Fruit fly (Drosophila melanogaster) whole organism, embryonic: Measurements from ENCODE around the gene CG43210.

Experiments used
- ATbp ChIP-seq: fragments of 200-800 bp; sonication (Bioruptor generic); optimal IDR thresholded peaks from 2 replicates; lab custom pipeline; 2017; ENCODE audit warnings: missing biosample characterization, mild to moderate bottlenecking, missing genetic modification characterization, missing genetic modification reagents
- Awh ChIP-seq: fragments of 200-800 bp; sonication (Bioruptor generic); IDR thresholded peaks from 2 replicates; pipeline ENCODE4, ENCODE4 v1.3.6; 2022; ENCODE audit warnings: missing biosample characterization, missing genetic modification characterization
- CG10462 ChIP-seq: fragments of 200-800 bp; sonication (Bioruptor generic); optimal IDR thresholded peaks from 2 replicates; lab custom pipeline; 2016; ENCODE audit warnings: missing biosample characterization, missing genetic modification characterization
- CG10959 ChIP-seq: fragments of 200-800 bp; sonication (Bioruptor generic); IDR thresholded peaks from 2 replicates; pipeline ENCODE4 v1.3.6; 2022; ENCODE audit warnings: missing biosample characterization, missing genetic modification characterization
- CG11560 ChIP-seq: fragments of 200-800 bp; sonication (Bioruptor generic); IDR thresholded peaks from 3 replicates; pipeline ENCODE4 v1.3.6; 2022; ENCODE audit warnings: missing biosample characterization, missing genetic modification characterization
- CG12071 ChIP-seq: fragments of 200-800 bp; sonication (Bioruptor generic); optimal IDR thresholded peaks from 3 replicates; lab custom pipeline; 2018; ENCODE audit warnings: missing biosample characterization, mild to moderate bottlenecking, missing genetic modification characterization
- CG12104 ChIP-seq: fragments of 200-800 bp; sonication (Bioruptor generic); optimal IDR thresholded peaks from 3 replicates; lab custom pipeline; 2016; ENCODE audit warnings: missing biosample characterization, missing genetic modification characterization
- CG12155 ChIP-seq: fragments of 200-800 bp; sonication (Bioruptor generic); optimal IDR thresholded peaks from 3 replicates; lab custom pipeline; 2016; ENCODE audit warnings: missing biosample characterization, missing genetic modification characterization
- CG12744 ChIP-seq: fragments of 200-800 bp; sonication (Bioruptor generic); optimal IDR thresholded peaks from 2 replicates; lab custom pipeline; 2016; ENCODE audit warnings: missing biosample characterization, missing genetic modification characterization
- CG15073 ChIP-seq: fragments of 200-800 bp; sonication (Bioruptor generic); optimal IDR thresholded peaks from 2 replicates; lab custom pipeline; 2016; ENCODE audit warnings: missing biosample characterization, missing genetic modification characterization
- CG15514 ChIP-seq: fragments of 200-800 bp; sonication (Bioruptor generic); optimal IDR thresholded peaks from 3 replicates; lab custom pipeline; 2017; ENCODE audit warnings: missing biosample characterization, missing genetic modification characterization, mild to moderate bottlenecking, moderate library complexity, missing genetic modification reagents
- CG1602 ChIP-seq: fragments of 200-800 bp; sonication (Bioruptor generic); optimal IDR thresholded peaks from 3 replicates; lab custom pipeline; 2016; ENCODE audit warnings: missing biosample characterization, missing genetic modification characterization
- CG1647 ChIP-seq: fragments of 200-800 bp; sonication (Bioruptor generic); optimal IDR thresholded peaks from 3 replicates; lab custom pipeline; 2016; ENCODE audit warnings: missing biosample characterization, missing genetic modification characterization
- CG2875 ChIP-seq: fragments of 200-800 bp; sonication (Bioruptor generic); optimal IDR thresholded peaks from 2 replicates; lab custom pipeline; 2017; ENCODE audit warnings: missing biosample characterization, mild to moderate bottlenecking, missing genetic modification characterization, missing genetic modification reagents
- CG30403 ChIP-seq: fragments of 200-800 bp; sonication (Bioruptor generic); optimal IDR thresholded peaks from 3 replicates; lab custom pipeline; 2016; ENCODE audit warnings: missing biosample characterization, missing genetic modification characterization
- CG3065 ChIP-seq: fragments of 200-800 bp; sonication (Bioruptor generic); optimal IDR thresholded peaks from 2 replicates; lab custom pipeline; 2016; ENCODE audit warnings: missing biosample characterization, missing genetic modification characterization
- CG4730 ChIP-seq: fragments of 200-800 bp; sonication (Bioruptor generic); IDR thresholded peaks from 2 replicates; pipeline ENCODE4 v1.3.6; 2022; ENCODE audit warnings: missing biosample characterization, missing genetic modification characterization
- CG7556 ChIP-seq: fragments of 200-800 bp; sonication (Bioruptor generic); optimal IDR thresholded peaks from 2 replicates; lab custom pipeline; 2017; ENCODE audit warnings: missing biosample characterization, mild to moderate bottlenecking, missing genetic modification characterization
- CG8089 ChIP-seq: fragments of 200-800 bp; sonication (Bioruptor generic); optimal IDR thresholded peaks from 3 replicates; lab custom pipeline; 2016; ENCODE audit warnings: missing biosample characterization, missing genetic modification characterization
- CHES-1-like ChIP-seq: fragments of 200-800 bp; sonication (Bioruptor generic); optimal IDR thresholded peaks from 2 replicates; lab custom pipeline; 2016; ENCODE audit warnings: missing biosample characterization, missing genetic modification characterization
- Chrac-16 ChIP-seq: fragments of 200-800 bp; sonication (Bioruptor generic); optimal IDR thresholded peaks from 3 replicates; lab custom pipeline; 2016; ENCODE audit warnings: missing biosample characterization, missing genetic modification characterization
- Dbx ChIP-seq: fragments of 200-800 bp; sonication (Bioruptor generic); IDR thresholded peaks from 3 replicates; pipeline ENCODE4 v1.3.6; 2022; ENCODE audit warnings: missing biosample characterization, missing genetic modification characterization
- Dref ChIP-seq: fragments of 200-800 bp; sonication (Bioruptor generic); IDR thresholded peaks from 2 replicates; pipeline ENCODE4 v1.3.6; 2022; ENCODE audit warnings: missing biosample characterization, missing genetic modification characterization
- Ets97D ChIP-seq: fragments of 200-800 bp; sonication (Bioruptor generic); optimal IDR thresholded peaks from 3 replicates; lab custom pipeline; 2016; ENCODE audit warnings: missing biosample characterization, missing genetic modification characterization
- HLH54F ChIP-seq: fragments of 200-800 bp; sonication (Bioruptor generic); optimal IDR thresholded peaks from 3 replicates; lab custom pipeline; 2016; ENCODE audit warnings: missing biosample characterization, missing genetic modification characterization
- HmgZ ChIP-seq: fragments of 200-800 bp; sonication (Bioruptor generic); optimal IDR thresholded peaks from 2 replicates; lab custom pipeline; 2018; ENCODE audit warnings: missing biosample characterization, mild to moderate bottlenecking, missing genetic modification characterization
- Lhr ChIP-seq: fragments of 200-800 bp; sonication (Bioruptor generic); optimal IDR thresholded peaks from 3 replicates; lab custom pipeline; 2017; ENCODE audit warnings: mild to moderate bottlenecking, missing biosample characterization, missing genetic modification reagents, missing genetic modification characterization
- NC2α ChIP-seq: fragments of 200-800 bp; sonication (Bioruptor generic); optimal IDR thresholded peaks from 2 replicates; lab custom pipeline; 2016; ENCODE audit warnings: missing biosample characterization, missing genetic modification characterization
- PHDP ChIP-seq: fragments of 200-800 bp; sonication (Bioruptor generic); optimal IDR thresholded peaks from 3 replicates; lab custom pipeline; 2018; ENCODE audit warnings: missing biosample characterization, mild to moderate bottlenecking, missing genetic modification characterization, moderate library complexity
- Trl ChIP-seq, 3 experiments: fragments of >200 bp in 2 of 3; fragments of 200-800 bp in 1 of 3; sonication (Bioruptor generic) in 1 of 3; optimal IDR thresholded peaks; 2 replicates in 1 of 3; 3 replicates in 2 of 3; lab custom pipeline; 2016 to 2017; ENCODE audit warnings: missing biosample characterization in 1 of 3, missing genetic modification characterization in 1 of 3
- Xbp1 ChIP-seq: fragments of 200-800 bp; sonication (Bioruptor generic); optimal IDR thresholded peaks from 3 replicates; lab custom pipeline; 2016; ENCODE audit warnings: missing biosample characterization, mild to moderate bottlenecking, missing genetic modification characterization
- bowl ChIP-seq: fragments of 200-800 bp; sonication (Bioruptor generic); IDR thresholded peaks from 2 replicates; pipeline ENCODE4 v1.3.6; 2022; ENCODE audit warnings: missing biosample characterization, missing genetic modification characterization
- cad ChIP-seq: fragments of >200 bp; optimal IDR thresholded peaks from 2 replicates; lab custom pipeline; 2017; ENCODE audit warnings: missing biosample characterization, missing genetic modification characterization
- eyg ChIP-seq: fragments of 200-800 bp; sonication (Bioruptor generic); optimal IDR thresholded peaks from 3 replicates; lab custom pipeline; 2016; ENCODE audit warnings: missing biosample characterization, missing genetic modification characterization
- fd64A ChIP-seq: fragments of 200-800 bp; sonication (Bioruptor generic); optimal IDR thresholded peaks from 3 replicates; lab custom pipeline; 2018; ENCODE audit warnings: missing biosample characterization, mild to moderate bottlenecking, missing genetic modification characterization
- gsb-n ChIP-seq: fragments of 200-800 bp; sonication (Bioruptor generic); optimal IDR thresholded peaks from 3 replicates; lab custom pipeline; 2018; ENCODE audit warnings: missing biosample characterization, mild to moderate bottlenecking, missing genetic modification characterization
- inv ChIP-seq: fragments of 200-800 bp; sonication (Bioruptor generic); IDR thresholded peaks from 2 replicates; pipeline ENCODE4 v1.3.6; 2022; ENCODE audit warnings: missing biosample characterization, missing genetic modification characterization; ENCODE audit not compliant: partially characterized antibody
- odd ChIP-seq: fragments of 200-800 bp; sonication (Bioruptor generic); optimal IDR thresholded peaks from 2 replicates; lab custom pipeline; 2017; ENCODE audit warnings: missing biosample characterization, mild to moderate bottlenecking, missing genetic modification characterization
- org-1 ChIP-seq: fragments of 200-800 bp; sonication (Bioruptor generic); optimal IDR thresholded peaks from 2 replicates; lab custom pipeline; 2017; ENCODE audit warnings: missing biosample characterization, missing genetic modification characterization
- peb ChIP-seq: fragments of 200-800 bp; sonication (Bioruptor generic); IDR thresholded peaks from 2 replicates; pipeline ENCODE4 v1.3.6; 2022; ENCODE audit warnings: missing biosample characterization, missing genetic modification characterization
- pho ChIP-seq: fragments of 200-800 bp; sonication (Bioruptor generic); optimal IDR thresholded peaks from 2 replicates; lab custom pipeline; 2016; ENCODE audit warnings: missing biosample characterization, missing genetic modification characterization
- prd ChIP-seq, 3 experiments: fragments of >200 bp in 2 of 3; fragments of 200-800 bp in 1 of 3; sonication (Bioruptor generic) in 1 of 3; optimal IDR thresholded peaks in 2 of 3; IDR thresholded peaks in 1 of 3; 2 replicates in 2 of 3; 3 replicates in 1 of 3; pipeline versions ENCODE4 v1.3.6 to Lab custom; 2017 to 2022; ENCODE audit warnings: missing biosample characterization in 1 of 3, missing genetic modification characterization in 1 of 3
- ranshi ChIP-seq: fragments of 200-800 bp; sonication (Bioruptor generic); IDR thresholded peaks from 2 replicates; pipeline ENCODE4 v1.3.6; 2022; ENCODE audit warnings: missing biosample characterization, missing genetic modification characterization
- salm ChIP-seq: fragments of 200-800 bp; sonication (Bioruptor generic); optimal IDR thresholded peaks from 2 replicates; lab custom pipeline; 2018; ENCODE audit warnings: missing biosample characterization, mild to moderate bottlenecking, missing genetic modification characterization
- schlank ChIP-seq: fragments of 200-800 bp; sonication (Bioruptor generic); optimal IDR thresholded peaks from 2 replicates; lab custom pipeline; 2018; ENCODE audit warnings: missing biosample characterization, mild to moderate bottlenecking, missing genetic modification characterization
- shn ChIP-seq: fragments of 200-800 bp; sonication (Bioruptor generic); optimal IDR thresholded peaks from 3 replicates; lab custom pipeline; 2016; ENCODE audit warnings: missing biosample characterization, missing genetic modification characterization
- slou ChIP-seq: fragments of 200-800 bp; sonication (Bioruptor generic); optimal IDR thresholded peaks from 3 replicates; lab custom pipeline; 2016; ENCODE audit warnings: missing biosample characterization, missing genetic modification characterization
- tin ChIP-seq: fragments of 200-800 bp; sonication (Bioruptor generic); optimal IDR thresholded peaks from 3 replicates; lab custom pipeline; 2016; ENCODE audit warnings: missing biosample characterization, missing genetic modification characterization
- tio ChIP-seq: fragments of 200-800 bp; sonication (Bioruptor generic); optimal IDR thresholded peaks from 2 replicates; lab custom pipeline; 2017; ENCODE audit warnings: missing biosample characterization, missing genetic modification characterization, inconsistent platforms
- zen2 ChIP-seq: fragments of 200-800 bp; sonication (Bioruptor generic); IDR thresholded peaks from 3 replicates; pipeline ENCODE4 v1.3.6; 2022; ENCODE audit warnings: missing biosample characterization, missing genetic modification characterization; ENCODE audit not compliant: partially characterized antibody

Gene CG43210

dm6 chr3R:18573699-18574259, 8.8 kb upstream of the CG43210 start (continued):
- TF ChIP-seq Trl (optimal IDR thresholded peaks at IDR 0.05; lab: Kevin White, UChicago) (peak; percentile 91 to 95), Trl (GFP tag; optimal IDR thresholded peaks at IDR 0.05; lab: Kevin White, UChicago) (peak; percentile 87), peb (GFP tag; lab: Robert Waterston, UW) (peak; percentile 89), inv (GFP tag; lab: Robert Waterston, UW) (no peak), CG30403 (GFP tag; lab: Kevin White, UChicago) (peak; percentile 97), Lhr (peak; percentile 80), cad (GFP tag; lab: Kevin White, UChicago) (no peak), HLH54F (GFP tag; lab: Kevin White, UChicago) (peak; percentile 94), shn (GFP tag; lab: Kevin White, UChicago) (peak; percentile 94), CG15073 (GFP tag; lab: Kevin White, UChicago) (peak; percentile 98), HmgZ (tag; lab: Kevin White, UChicago) (peak; percentile 93), slou (GFP tag; lab: Kevin White, UChicago) (peak; percentile 74), salm (tag; lab: Kevin White, UChicago) (peak; percentile 90), tio (GFP tag; lab: Kevin White, UChicago) (peak; percentile 97), Dref (GFP tag; lab: Robert Waterston, UW) (0 out of 2 replicates have a peak, but pooled peaks have one; percentile 2), Awh (peak; percentile 79; the same call in 1 of the 2 replicates), bowl (GFP tag; lab: Robert Waterston, UW) (peak; percentile 68; the same call in 1 of the 2 replicates), CHES-1-like (peak; percentile 95), CG1602 (GFP tag; lab: Kevin White, UChicago) (peak; percentile 95), ATbp (GFP tag; lab: Kevin White, UChicago) (peak; percentile 91), zen2 (GFP tag; lab: Robert Waterston, UW) (no peak), CG7556 (GFP tag; lab: Kevin White, UChicago) (peak; percentile 96), odd (GFP tag; lab: Kevin White, UChicago) (peak; percentile 94), eyg (GFP tag; lab: Kevin White, UChicago) (peak; percentile 91), CG12155 (peak; percentile 92), fd64A (GFP tag; lab: Kevin White, UChicago) (peak; percentile 71), tin (GFP tag; lab: Kevin White, UChicago) (peak; percentile 90), Ets97D (GFP tag; lab: Kevin White, UChicago) (peak; percentile 54), Dbx (peak; percentile 93), Xbp1 (GFP tag; lab: Kevin White, UChicago) (peak; percentile 96), prd (optimal IDR thresholded peaks at IDR 0.05; lab: Kevin White, UChicago) (no peak), prd (GFP tag; IDR thresholded peaks at IDR 0.05; lab: Robert Waterston, UW) (peak; percentile 94), CG10462 (GFP tag; lab: Kevin White, UChicago) (peak; percentile 93), NC2α (GFP tag; lab: Kevin White, UChicago) (peak; percentile 81), PHDP (tag; lab: Kevin White, UChicago) (peak; percentile 96), CG11560 (tag; lab: Robert Waterston, UW) (peak; percentile 81), CG15514 (GFP tag; lab: Kevin White, UChicago) (peak; percentile 83), schlank (tag; lab: Kevin White, UChicago) (peak; percentile 76), CG12071 (GFP tag; lab: Kevin White, UChicago) (peak; percentile 83), CG12744 (peak; percentile 94), CG12104 (GFP tag; lab: Kevin White, UChicago) (peak; percentile 94), CG10959 (GFP tag; lab: Robert Waterston, UW) (0 out of 2 replicates have a peak, but pooled peaks have one; percentile 50), CG2875 (GFP tag; lab: Kevin White, UChicago) (peak; percentile 91), CG3065 (GFP tag; lab: Kevin White, UChicago) (peak; percentile 88), CG4730 (peak; percentile 84), gsb-n (peak; percentile 90), ranshi (GFP tag; lab: Robert Waterston, UW) (peak; percentile 80), CG8089 (peak; percentile 91), Chrac-16 (GFP tag; lab: Kevin White, UChicago) (peak; percentile 96), pho (peak; percentile 95), CG1647 (peak; percentile 67), org-1 (peak; percentile 94)
